Fruit fly (Drosophila melanogaster) whole organism, embryonic: Measurements from ENCODE around the gene CG1764.

Source experiments
- ATbp ChIP-seq: fragments of 200-800 bp; sonication (Bioruptor generic); optimal IDR thresholded peaks from 2 replicates; lab custom pipeline; 2017; ENCODE audit warnings: missing biosample characterization, mild to moderate bottlenecking, missing genetic modification characterization, missing genetic modification reagents
- Abd-B ChIP-seq: fragments of 200-800 bp; sonication (Bioruptor generic); optimal IDR thresholded peaks from 2 replicates; lab custom pipeline; 2018; ENCODE audit warnings: missing biosample characterization, mild to moderate bottlenecking, missing genetic modification characterization, moderate library complexity
- Aef1 ChIP-seq: fragments of 200-800 bp; sonication (Bioruptor generic); IDR thresholded peaks from 3 replicates; pipeline ENCODE4 v1.3.6; 2022; ENCODE audit warnings: missing biosample characterization, missing genetic modification characterization
- Atf6 ChIP-seq: fragments of 200-800 bp; sonication (Bioruptor generic); IDR thresholded peaks from 2 replicates; pipeline ENCODE4 v1.3.6; 2022; ENCODE audit warnings: missing biosample characterization, missing genetic modification characterization
- Awh ChIP-seq: fragments of 200-800 bp; sonication (Bioruptor generic); IDR thresholded peaks from 2 replicates; pipeline ENCODE4, ENCODE4 v1.3.6; 2022; ENCODE audit warnings: missing biosample characterization, missing genetic modification characterization
- CG10209 ChIP-seq: fragments of 200-800 bp; sonication (Bioruptor generic); optimal IDR thresholded peaks from 3 replicates; lab custom pipeline; 2017; ENCODE audit warnings: missing biosample characterization, mild to moderate bottlenecking, missing genetic modification characterization, missing genetic modification reagents
- CG10959 ChIP-seq: fragments of 200-800 bp; sonication (Bioruptor generic); IDR thresholded peaks from 2 replicates; pipeline ENCODE4 v1.3.6; 2022; ENCODE audit warnings: missing biosample characterization, missing genetic modification characterization
- CG11560 ChIP-seq: fragments of 200-800 bp; sonication (Bioruptor generic); IDR thresholded peaks from 3 replicates; pipeline ENCODE4 v1.3.6; 2022; ENCODE audit warnings: missing biosample characterization, missing genetic modification characterization
- CG12155 ChIP-seq: fragments of 200-800 bp; sonication (Bioruptor generic); optimal IDR thresholded peaks from 3 replicates; lab custom pipeline; 2016; ENCODE audit warnings: missing biosample characterization, missing genetic modification characterization
- CG12659 ChIP-seq: fragments of 200-800 bp; sonication (Bioruptor generic); optimal IDR thresholded peaks from 3 replicates; lab custom pipeline; 2017; ENCODE audit warnings: mild to moderate bottlenecking, missing biosample characterization, missing genetic modification reagents, missing genetic modification characterization
- CG13123 ChIP-seq: fragments of 200-800 bp; sonication (Bioruptor generic); optimal IDR thresholded peaks from 2 replicates; lab custom pipeline; 2016; ENCODE audit warnings: missing biosample characterization, missing genetic modification characterization
- CG14860 ChIP-seq: fragments of 200-800 bp; sonication (Bioruptor generic); IDR thresholded peaks from 3 replicates; pipeline ENCODE4 v1.3.6; 2022; ENCODE audit warnings: missing biosample characterization, missing genetic modification characterization; ENCODE audit not compliant: partially characterized antibody
- CG16815 ChIP-seq: fragments of 200-800 bp; sonication (Bioruptor generic); optimal IDR thresholded peaks from 3 replicates; lab custom pipeline; 2017; ENCODE audit warnings: missing biosample characterization, mild to moderate bottlenecking, missing genetic modification characterization
- CG17186 ChIP-seq: fragments of 200-800 bp; sonication (Bioruptor generic); optimal IDR thresholded peaks from 3 replicates; lab custom pipeline; 2017; ENCODE audit warnings: missing biosample characterization, missing genetic modification reagents, missing genetic modification characterization
- CG1792 ChIP-seq: fragments of 200-800 bp; sonication (Bioruptor generic); optimal IDR thresholded peaks from 2 replicates; lab custom pipeline; 2016; ENCODE audit warnings: missing biosample characterization, missing genetic modification characterization
- CG2116 ChIP-seq: fragments of 200-800 bp; sonication (Bioruptor generic); optimal IDR thresholded peaks from 3 replicates; lab custom pipeline; 2018; ENCODE audit warnings: missing biosample characterization, mild to moderate bottlenecking, missing genetic modification characterization
- CG2712 ChIP-seq: fragments of 200-800 bp; optimal IDR thresholded peaks from 3 replicates; lab custom pipeline; 2019; ENCODE audit warnings: missing biosample characterization, mild to moderate bottlenecking, missing genetic modification characterization, moderate library complexity
- CG31224 ChIP-seq: fragments of 200-800 bp; sonication (Bioruptor generic); IDR thresholded peaks from 2 replicates; pipeline ENCODE4 v1.3.6; 2022; ENCODE audit warnings: missing biosample characterization, missing genetic modification characterization
- CG31365 ChIP-seq: fragments of 200-800 bp; sonication (Bioruptor generic); optimal IDR thresholded peaks from 2 replicates; lab custom pipeline; 2018; ENCODE audit warnings: missing biosample characterization, mild to moderate bottlenecking, missing genetic modification characterization
- CG4360 ChIP-seq: fragments of 200-800 bp; sonication (Bioruptor generic); IDR thresholded peaks from 2 replicates; pipeline ENCODE4 v1.3.6; 2022; ENCODE audit warnings: missing biosample characterization, missing genetic modification characterization
- CG8281 ChIP-seq: fragments of 200-800 bp; sonication (Bioruptor generic); optimal IDR thresholded peaks from 2 replicates; lab custom pipeline; 2018; ENCODE audit warnings: missing biosample characterization, mild to moderate bottlenecking, missing genetic modification characterization, moderate library complexity
- Dad ChIP-seq: fragments of 200-800 bp; sonication (Bioruptor generic); optimal IDR thresholded peaks from 3 replicates; lab custom pipeline; 2016; ENCODE audit warnings: missing biosample characterization, missing genetic modification characterization
- Dfd ChIP-seq, 2 experiments: fragments of >200 bp; optimal IDR thresholded peaks; 2 replicates each; lab custom pipeline; 2017; ENCODE audit warnings: missing biosample characterization in 2 of 2, missing genetic modification characterization in 2 of 2
- Doc2 ChIP-seq: fragments of 200-800 bp; sonication (Bioruptor generic); IDR thresholded peaks from 2 replicates; pipeline ENCODE4 v1.3.6; 2022; ENCODE audit warnings: missing biosample characterization, missing genetic modification characterization
- HLH3B ChIP-seq: fragments of 200-800 bp; sonication (Bioruptor generic); IDR thresholded peaks from 2 replicates; pipeline ENCODE4 v1.3.6; 2022; ENCODE audit warnings: missing biosample characterization, missing genetic modification characterization
- MESR4 ChIP-seq: fragments of 200-800 bp; sonication (Bioruptor generic); optimal IDR thresholded peaks from 2 replicates; lab custom pipeline; 2018; ENCODE audit warnings: missing biosample characterization, mild to moderate bottlenecking, missing genetic modification characterization, moderate library complexity
- Mes4 ChIP-seq: fragments of 200-800 bp; sonication (Bioruptor generic); optimal IDR thresholded peaks from 2 replicates; lab custom pipeline; 2016; ENCODE audit warnings: missing biosample characterization, missing genetic modification characterization
- Poxn ChIP-seq: fragments of 200-800 bp; sonication (Bioruptor generic); IDR thresholded peaks from 2 replicates; pipeline ENCODE4 v1.3.6; 2022; ENCODE audit warnings: missing biosample characterization, missing genetic modification characterization
- Side ChIP-seq: fragments of 200-800 bp; sonication (Bioruptor generic); optimal IDR thresholded peaks from 2 replicates; lab custom pipeline; 2016; ENCODE audit warnings: missing biosample characterization, missing genetic modification characterization
- Sin3A ChIP-seq: fragments of >200 bp; optimal IDR thresholded peaks from 2 replicates; lab custom pipeline; 2018
- Sry-β ChIP-seq: fragments of 200-800 bp; sonication (Bioruptor generic); optimal IDR thresholded peaks from 2 replicates; lab custom pipeline; 2018; ENCODE audit warnings: missing biosample characterization, mild to moderate bottlenecking, missing genetic modification characterization, moderate library complexity
- Tbp ChIP-seq: fragments of >200 bp; optimal IDR thresholded peaks from 2 replicates; lab custom pipeline; 2018; ENCODE audit warnings: missing biosample characterization, missing genetic modification characterization
- Trl ChIP-seq, 3 experiments: fragments of >200 bp in 2 of 3; fragments of 200-800 bp in 1 of 3; sonication (Bioruptor generic) in 1 of 3; optimal IDR thresholded peaks; 2 replicates in 1 of 3; 3 replicates in 2 of 3; lab custom pipeline; 2016 to 2017; ENCODE audit warnings: missing biosample characterization in 1 of 3, missing genetic modification characterization in 1 of 3
- YL-1 ChIP-seq: fragments of 200-800 bp; sonication (Bioruptor generic); optimal IDR thresholded peaks from 3 replicates; lab custom pipeline; 2017; ENCODE audit warnings: missing biosample characterization, mild to moderate bottlenecking, missing genetic modification characterization
- ab ChIP-seq: fragments of 200-800 bp; sonication (Bioruptor generic); optimal IDR thresholded peaks from 2 replicates; lab custom pipeline; 2016; ENCODE audit warnings: missing biosample characterization, missing genetic modification characterization
- bowl ChIP-seq: fragments of 200-800 bp; sonication (Bioruptor generic); IDR thresholded peaks from 2 replicates; pipeline ENCODE4 v1.3.6; 2022; ENCODE audit warnings: missing biosample characterization, missing genetic modification characterization
- btn ChIP-seq: fragments of 200-800 bp; sonication (Bioruptor generic); optimal IDR thresholded peaks from 2 replicates; lab custom pipeline; 2016; ENCODE audit warnings: missing biosample characterization, missing genetic modification characterization
- crp ChIP-seq, 2 experiments: fragments of 200-800 bp; sonication (Bioruptor generic); optimal IDR thresholded peaks; 2 replicates in 1 of 2; 3 replicates in 1 of 2; lab custom pipeline; 2017; ENCODE audit warnings: missing biosample characterization in 2 of 2, missing genetic modification characterization in 2 of 2, mild to moderate bottlenecking in 1 of 2, moderate library complexity in 1 of 2
- disco-r ChIP-seq: fragments of 200-800 bp; sonication (Bioruptor generic); optimal IDR thresholded peaks from 2 replicates; lab custom pipeline; 2016; ENCODE audit warnings: missing biosample characterization, missing genetic modification characterization
- eyg ChIP-seq: fragments of 200-800 bp; sonication (Bioruptor generic); optimal IDR thresholded peaks from 3 replicates; lab custom pipeline; 2016; ENCODE audit warnings: missing biosample characterization, missing genetic modification characterization
- gcm ChIP-seq: fragments of 200-800 bp; sonication (Bioruptor generic); optimal IDR thresholded peaks from 2 replicates; lab custom pipeline; 2019; ENCODE audit warnings: missing biosample characterization, mild to moderate bottlenecking, missing genetic modification characterization, moderate library complexity
- knrl ChIP-seq: fragments of 200-800 bp; sonication (Bioruptor generic); IDR thresholded peaks from 3 replicates; pipeline ENCODE4 v1.3.6; 2022; ENCODE audit warnings: missing biosample characterization, missing genetic modification characterization; ENCODE audit not compliant: partially characterized antibody
- lov ChIP-seq, 2 experiments: fragments of 200-800 bp in 1 of 2; fragments of >200 bp in 1 of 2; sonication (Bioruptor generic) in 1 of 2; IDR thresholded peaks in 1 of 2; optimal IDR thresholded peaks in 1 of 2; 2 replicates in 1 of 2; 3 replicates in 1 of 2; pipeline versions ENCODE4 v1.3.6 to Lab custom; 2017 to 2022; ENCODE audit warnings: missing biosample characterization in 1 of 2, missing genetic modification characterization in 1 of 2
- mirr ChIP-seq: fragments of 200-800 bp; sonication (Bioruptor generic); optimal IDR thresholded peaks from 3 replicates; lab custom pipeline; 2018; ENCODE audit warnings: missing biosample characterization, mild to moderate bottlenecking, missing genetic modification characterization
- nom ChIP-seq: fragments of 200-800 bp; sonication (Bioruptor generic); optimal IDR thresholded peaks from 2 replicates; lab custom pipeline; 2017; ENCODE audit warnings: missing biosample characterization, missing genetic modification characterization, mild to moderate bottlenecking, moderate library complexity, missing genetic modification reagents
- onecut ChIP-seq: fragments of 200-800 bp; sonication (Bioruptor generic); IDR thresholded peaks from 2 replicates; pipeline ENCODE4 v1.3.6; 2022; ENCODE audit warnings: missing biosample characterization, missing genetic modification characterization
- pb ChIP-seq: fragments of 200-800 bp; sonication (Bioruptor generic); optimal IDR thresholded peaks from 3 replicates; lab custom pipeline; 2016; ENCODE audit warnings: missing biosample characterization, missing genetic modification characterization
- row ChIP-seq: fragments of 200-800 bp; sonication (Bioruptor generic); IDR thresholded peaks from 3 replicates; pipeline ENCODE4 v1.3.6; 2022; ENCODE audit warnings: missing biosample characterization, missing genetic modification characterization
- stc ChIP-seq: fragments of 200-800 bp; sonication (Bioruptor generic); IDR thresholded peaks from 2 replicates; pipeline ENCODE4 v1.3.6; 2022; ENCODE audit warnings: missing biosample characterization, missing genetic modification characterization
- tgo ChIP-seq: fragments of 200-800 bp; sonication (Bioruptor generic); IDR thresholded peaks from 3 replicates; pipeline ENCODE4 v1.3.6; 2022; ENCODE audit warnings: missing biosample characterization, missing genetic modification characterization
- twi ChIP-seq: fragments of 200-800 bp; optimal IDR thresholded peaks from 2 replicates; lab custom pipeline; 2019; ENCODE audit warnings: missing biosample characterization, mild to moderate bottlenecking, missing genetic modification characterization, moderate library complexity

The CG1764 gene

DNA sequence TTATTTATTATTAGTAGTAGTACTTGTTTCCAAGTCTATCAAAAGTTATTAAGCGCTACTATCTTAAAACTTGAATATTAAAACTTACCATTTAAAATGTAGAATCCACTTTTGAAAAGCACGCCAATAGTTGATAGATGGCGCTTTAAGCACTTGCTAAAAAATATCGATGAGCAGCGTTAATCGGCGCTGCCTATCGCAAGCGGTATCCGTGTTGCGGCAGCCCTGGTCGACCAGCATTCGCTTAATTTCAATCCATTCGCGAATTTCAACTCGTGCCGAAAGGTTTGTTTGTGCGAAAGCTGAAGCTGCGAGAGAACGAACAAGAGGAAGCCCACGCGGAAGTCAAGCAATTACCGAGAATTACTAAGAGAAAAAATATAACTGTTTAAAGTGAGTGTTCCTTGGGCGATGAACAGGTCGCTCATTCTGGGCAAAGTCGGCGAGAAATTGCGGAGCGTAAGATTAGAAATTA lies 27.4 kb upstream of the CG1764 start, which contains the start of gene Prx2:
TSS of gene Prx2 (plus strand) at position 253 of the 475 bp plus-strand sequence.
- TF ChIP-seq btn (GFP tag; lab: Kevin White, UChicago): no peak
- TF ChIP-seq knrl: peak; percentile 77
- no peak for TF ChIP-seq YL-1 (GFP tag; lab: Kevin White, UChicago)
- TF ChIP-seq Trl (optimal IDR thresholded peaks at IDR 0.05; lab: Kevin White, UChicago): peak in 1 of 2 experiments; percentile 23
- no peak for TF ChIP-seq Trl (GFP tag; optimal IDR thresholded peaks at IDR 0.05; lab: Kevin White, UChicago)
- TF ChIP-seq row (GFP tag; lab: Robert Waterston, UW): peak; percentile 35; the same call in 1 of the 3 replicates
- TF ChIP-seq CG31365 (tag; lab: Kevin White, UChicago): no peak
- TF ChIP-seq tgo (GFP tag; lab: Robert Waterston, UW): no peak
- TF ChIP-seq Tbp: no peak
- no peak for TF ChIP-seq crp (GFP tag; optimal IDR thresholded peaks at IDR 0.05; lab: Kevin White, UChicago)
- peak; percentile 49 for TF ChIP-seq mirr (GFP tag; lab: Kevin White, UChicago)
- peak; percentile 25 for TF ChIP-seq CG12155
- TF ChIP-seq gcm (GFP tag; lab: Kevin White, UChicago): no peak
- no peak for TF ChIP-seq CG8281 (tag; lab: Kevin White, UChicago)
- peak; percentile 41 for TF ChIP-seq CG2116 (GFP tag; lab: Kevin White, UChicago)
- TF ChIP-seq CG16815: no peak
- TF ChIP-seq nom (GFP tag; lab: Kevin White, UChicago): peak; percentile 73
- no peak for TF ChIP-seq lov (optimal IDR thresholded peaks at IDR 0.05; lab: Kevin White, UChicago)
- TF ChIP-seq lov (GFP tag; IDR thresholded peaks at IDR 0.05; lab: Robert Waterston, UW): 0 out of 3 replicates have a peak, but pooled peaks have one; percentile 6
- TF ChIP-seq disco-r (GFP tag; lab: Kevin White, UChicago): no peak
- peak; percentile 8 for TF ChIP-seq Abd-B
- TF ChIP-seq CG2712: peak; percentile 7
- TF ChIP-seq CG14860 (GFP tag; lab: Robert Waterston, UW): peak; percentile 48; the same call in 2 of the 3 replicates
- TF ChIP-seq CG13123 (GFP tag; lab: Kevin White, UChicago): no peak
- no peak for TF ChIP-seq CG4360 (GFP tag; lab: Robert Waterston, UW)
- no peak for TF ChIP-seq CG10959 (GFP tag; lab: Robert Waterston, UW)
- no peak for TF ChIP-seq ab
- TF ChIP-seq Sin3A (lab: Kevin White, UChicago): peak; percentile 70
- no peak for TF ChIP-seq twi (tag; lab: Kevin White, UChicago)
- TF ChIP-seq Dad: no peak
- no peak for TF ChIP-seq Awh (GFP tag; lab: Robert Waterston, UW)
- no peak for TF ChIP-seq Doc2 (GFP tag; lab: Robert Waterston, UW)
- peak; percentile 12 for TF ChIP-seq MESR4 (GFP tag; lab: Kevin White, UChicago)
- TF ChIP-seq Mes4 (GFP tag; lab: Kevin White, UChicago): no peak
- TF ChIP-seq CG11560 (tag; lab: Robert Waterston, UW): peak; percentile 36; the same call in 1 of the 3 replicates
- TF ChIP-seq Side (GFP tag; lab: Kevin White, UChicago): no peak
- no peak for TF ChIP-seq stc
- TF ChIP-seq CG31224 (GFP tag; lab: Robert Waterston, UW): no peak
- TF ChIP-seq CG12659 (GFP tag; lab: Kevin White, UChicago): peak; percentile 44
- TF ChIP-seq Atf6 (GFP tag; lab: Robert Waterston, UW): no peak
- no peak for TF ChIP-seq eyg
- TF ChIP-seq pb (GFP tag; lab: Kevin White, UChicago): no peak
- TF ChIP-seq Sry-β: no peak
- TF ChIP-seq Poxn (GFP tag; lab: Robert Waterston, UW): no peak
- peak; percentile 11 for TF ChIP-seq CG17186 (GFP tag; lab: Kevin White, UChicago)
- no peak for TF ChIP-seq CG1792 (GFP tag; lab: Kevin White, UChicago)
- TF ChIP-seq bowl (GFP tag; lab: Robert Waterston, UW): no peak
- 0 out of 2 replicates have a peak, but pooled peaks have one; percentile 20 for TF ChIP-seq onecut (GFP tag; lab: Robert Waterston, UW)
- TF ChIP-seq Aef1 (GFP tag; lab: Robert Waterston, UW): no peak
- no peak for TF ChIP-seq CG10209
- TF ChIP-seq ATbp (GFP tag; lab: Kevin White, UChicago): no peak
- no peak for TF ChIP-seq Dfd (GFP tag; optimal IDR thresholded peaks at IDR 0.05; lab: Kevin White, UChicago)
- TF ChIP-seq HLH3B: no peak
